Fruit fly (Drosophila melanogaster) whole organism, embryonic: ENCODE results near the gene Arpc1.
A peak's percentile ranks its signal among the peaks of the same experiment; 100 is the strongest.

Source experiments
- Bdp1 ChIP-seq: fragments of 200-800 bp; sonication (Bioruptor generic); optimal IDR thresholded peaks from 3 replicates; lab custom pipeline; 2016; ENCODE audit warnings: missing biosample characterization, missing genetic modification characterization
- CG1024 ChIP-seq: fragments of 200-800 bp; sonication (Bioruptor generic); IDR thresholded peaks from 2 replicates; pipeline ENCODE4 v1.3.6; 2022; ENCODE audit warnings: missing biosample characterization, missing genetic modification characterization
- CG12744 ChIP-seq: fragments of 200-800 bp; sonication (Bioruptor generic); optimal IDR thresholded peaks from 2 replicates; lab custom pipeline; 2016; ENCODE audit warnings: missing biosample characterization, missing genetic modification characterization
- CG12942 ChIP-seq: fragments of 200-800 bp; sonication (Bioruptor generic); optimal IDR thresholded peaks from 3 replicates; lab custom pipeline; 2016; ENCODE audit warnings: missing biosample characterization, missing genetic modification characterization
- CG13424 ChIP-seq: fragments of 200-800 bp; sonication (Bioruptor generic); optimal IDR thresholded peaks from 2 replicates; lab custom pipeline; 2019; ENCODE audit warnings: missing biosample characterization, mild to moderate bottlenecking, missing genetic modification characterization, moderate library complexity
- CG15269 ChIP-seq: fragments of 200-800 bp; sonication (Bioruptor generic); optimal IDR thresholded peaks from 2 replicates; lab custom pipeline; 2018; ENCODE audit warnings: missing biosample characterization, mild to moderate bottlenecking, missing genetic modification characterization, moderate library complexity
- CG17802 ChIP-seq: fragments of 200-800 bp; sonication (Bioruptor generic); optimal IDR thresholded peaks from 2 replicates; lab custom pipeline; 2018; ENCODE audit warnings: missing biosample characterization, mild to moderate bottlenecking, missing genetic modification characterization, moderate library complexity
- CG2678 ChIP-seq: fragments of 200-800 bp; sonication (Bioruptor generic); optimal IDR thresholded peaks from 3 replicates; lab custom pipeline; 2019; ENCODE audit warnings: missing biosample characterization, mild to moderate bottlenecking, missing genetic modification characterization, moderate library complexity
- CG32532 ChIP-seq: fragments of 200-800 bp; sonication (Bioruptor generic); IDR thresholded peaks from 2 replicates; pipeline ENCODE4 v1.3.6; 2022; ENCODE audit warnings: missing biosample characterization, missing genetic modification characterization
- CG32772 ChIP-seq: fragments of 200-800 bp; sonication (Bioruptor generic); IDR thresholded peaks from 2 replicates; pipeline ENCODE4 v1.3.6; 2022; ENCODE audit warnings: missing biosample characterization, missing genetic modification characterization
- CG4854 ChIP-seq: fragments of 200-800 bp; sonication (Bioruptor generic); optimal IDR thresholded peaks from 2 replicates; lab custom pipeline; 2016; ENCODE audit warnings: missing biosample characterization, missing genetic modification characterization, inconsistent platforms
- CG6175 ChIP-seq: fragments of 200-800 bp; sonication (Bioruptor generic); IDR thresholded peaks from 3 replicates; pipeline ENCODE4 v1.3.6; 2022; ENCODE audit warnings: missing biosample characterization, missing genetic modification characterization
- CG7839 ChIP-seq: fragments of 200-800 bp; sonication (Bioruptor generic); optimal IDR thresholded peaks from 3 replicates; lab custom pipeline; 2018; ENCODE audit warnings: missing biosample characterization, mild to moderate bottlenecking, missing genetic modification characterization, moderate library complexity
- CG8359 ChIP-seq: fragments of 200-800 bp; sonication (Bioruptor generic); optimal IDR thresholded peaks from 2 replicates; lab custom pipeline; 2017; ENCODE audit warnings: missing biosample characterization, mild to moderate bottlenecking, missing genetic modification characterization, borderline replicate concordance
- CG9932 ChIP-seq: fragments of 200-800 bp; sonication (Bioruptor generic); IDR thresholded peaks from 2 replicates; pipeline ENCODE4 v1.3.6; 2022; ENCODE audit warnings: missing biosample characterization, missing genetic modification characterization
- Chrac-16 ChIP-seq: fragments of 200-800 bp; sonication (Bioruptor generic); optimal IDR thresholded peaks from 3 replicates; lab custom pipeline; 2016; ENCODE audit warnings: missing biosample characterization, missing genetic modification characterization
- D ChIP-seq, 2 experiments: fragments of 200-800 bp in 1 of 2; fragments of >200 bp in 1 of 2; sonication (Bioruptor generic) in 1 of 2; optimal IDR thresholded peaks; 2 replicates in 1 of 2; 3 replicates in 1 of 2; lab custom pipeline; 2017; ENCODE audit warnings: mild to moderate bottlenecking in 1 of 2, missing biosample characterization in 1 of 2, missing genetic modification characterization in 1 of 2, missing genetic modification reagents in 1 of 2
- D19B ChIP-seq: fragments of 200-800 bp; sonication (Bioruptor generic); optimal IDR thresholded peaks from 2 replicates; lab custom pipeline; 2017; ENCODE audit warnings: missing biosample characterization, mild to moderate bottlenecking, missing genetic modification characterization
- Deaf1 ChIP-seq: fragments of 200-800 bp; optimal IDR thresholded peaks from 3 replicates; lab custom pipeline; 2019; ENCODE audit warnings: missing biosample characterization, mild to moderate bottlenecking, missing genetic modification characterization, moderate library complexity
- Doc2 ChIP-seq: fragments of 200-800 bp; sonication (Bioruptor generic); IDR thresholded peaks from 2 replicates; pipeline ENCODE4 v1.3.6; 2022; ENCODE audit warnings: missing biosample characterization, missing genetic modification characterization
- E2f2 ChIP-seq: fragments of 200-800 bp; sonication (Bioruptor generic); IDR thresholded peaks from 2 replicates; pipeline ENCODE4 v1.3.6; 2022; ENCODE audit warnings: missing biosample characterization, missing genetic modification characterization
- HLHmδ ChIP-seq: fragments of 200-800 bp; sonication (Bioruptor generic); optimal IDR thresholded peaks from 2 replicates; lab custom pipeline; 2018; ENCODE audit warnings: missing biosample characterization, mild to moderate bottlenecking, missing genetic modification characterization, moderate library complexity
- Hey ChIP-seq: fragments of 200-800 bp; sonication (Bioruptor generic); optimal IDR thresholded peaks from 3 replicates; lab custom pipeline; 2018; ENCODE audit warnings: missing biosample characterization, mild to moderate bottlenecking, missing genetic modification characterization
- Med ChIP-seq: fragments of 200-800 bp; sonication (Bioruptor generic); peaks from one replicate; lab custom pipeline; 2016; ENCODE audit warnings: missing biosample characterization, missing genetic modification characterization, mild to moderate bottlenecking, inconsistent platforms, moderate library complexity
- Xbp1 ChIP-seq: fragments of 200-800 bp; sonication (Bioruptor generic); optimal IDR thresholded peaks from 3 replicates; lab custom pipeline; 2016; ENCODE audit warnings: missing biosample characterization, mild to moderate bottlenecking, missing genetic modification characterization
- ac ChIP-seq: fragments of 200-800 bp; sonication (Bioruptor generic); optimal IDR thresholded peaks from 3 replicates; lab custom pipeline; 2017; ENCODE audit warnings: missing biosample characterization, mild to moderate bottlenecking, missing genetic modification characterization
- ara ChIP-seq: fragments of 200-800 bp; sonication (Bioruptor generic); IDR thresholded peaks from 2 replicates; pipeline ENCODE4 v1.3.6; 2022; ENCODE audit warnings: missing biosample characterization, missing genetic modification characterization
- bowl ChIP-seq: fragments of 200-800 bp; sonication (Bioruptor generic); IDR thresholded peaks from 2 replicates; pipeline ENCODE4 v1.3.6; 2022; ENCODE audit warnings: missing biosample characterization, missing genetic modification characterization
- cad ChIP-seq: fragments of >200 bp; optimal IDR thresholded peaks from 2 replicates; lab custom pipeline; 2017; ENCODE audit warnings: missing biosample characterization, missing genetic modification characterization
- cg ChIP-seq: fragments of 200-800 bp; sonication (Bioruptor generic); optimal IDR thresholded peaks from 3 replicates; lab custom pipeline; 2019; ENCODE audit warnings: missing biosample characterization, mild to moderate bottlenecking, missing genetic modification characterization, moderate library complexity
- da ChIP-seq: fragments of 200-800 bp; sonication (Bioruptor generic); optimal IDR thresholded peaks from 2 replicates; lab custom pipeline; 2016; ENCODE audit warnings: missing biosample characterization, missing genetic modification characterization
- dan ChIP-seq: fragments of 200-800 bp; sonication (Bioruptor generic); IDR thresholded peaks from 2 replicates; pipeline ENCODE4 v1.3.6; 2022; ENCODE audit warnings: missing biosample characterization, missing genetic modification characterization
- esg ChIP-seq: fragments of 200-800 bp; sonication (Bioruptor generic); conservative IDR thresholded peaks from 2 replicates; pipeline ENCODE4 v1.3.6; 2022; ENCODE audit warnings: missing biosample characterization, missing genetic modification characterization
- exex ChIP-seq: fragments of 200-800 bp; sonication (Bioruptor generic); optimal IDR thresholded peaks from 4 replicates; lab custom pipeline; 2018; ENCODE audit warnings: missing biosample characterization, mild to moderate bottlenecking, missing genetic modification characterization, moderate library complexity
- grau ChIP-seq: fragments of 200-800 bp; optimal IDR thresholded peaks from 3 replicates; lab custom pipeline; 2019; ENCODE audit warnings: missing biosample characterization, mild to moderate bottlenecking, missing genetic modification characterization, moderate library complexity
- gro ChIP-seq: fragments of 200-800 bp; sonication (Bioruptor generic); optimal IDR thresholded peaks from 2 replicates; lab custom pipeline; 2016; ENCODE audit warnings: missing biosample characterization, missing genetic modification characterization
- ken ChIP-seq: fragments of 200-800 bp; sonication (Bioruptor generic); IDR thresholded peaks from 3 replicates; pipeline ENCODE4 v1.3.6; 2022; ENCODE audit warnings: missing biosample characterization, missing genetic modification characterization
- knrl ChIP-seq: fragments of 200-800 bp; sonication (Bioruptor generic); IDR thresholded peaks from 3 replicates; pipeline ENCODE4 v1.3.6; 2022; ENCODE audit warnings: missing biosample characterization, missing genetic modification characterization; ENCODE audit not compliant: partially characterized antibody
- mam ChIP-seq: fragments of 200-800 bp; sonication (Bioruptor generic); optimal IDR thresholded peaks from 3 replicates; lab custom pipeline; 2016; ENCODE audit warnings: missing biosample characterization, missing genetic modification characterization
- sens-2 ChIP-seq: fragments of 200-800 bp; sonication (Bioruptor generic); IDR thresholded peaks from 2 replicates; pipeline ENCODE4 v1.3.6; 2022; ENCODE audit warnings: missing biosample characterization, missing genetic modification characterization
- sisA ChIP-seq: fragments of 200-800 bp; sonication (Bioruptor generic); IDR thresholded peaks from 2 replicates; pipeline ENCODE4 v1.3.6; 2022; ENCODE audit warnings: missing biosample characterization, missing genetic modification characterization
- slbo ChIP-seq: fragments of 200-800 bp; sonication (Bioruptor generic); IDR thresholded peaks from 2 replicates; pipeline ENCODE4 v1.3.6; 2022; ENCODE audit warnings: missing biosample characterization, missing genetic modification characterization
- stwl ChIP-seq: fragments of 200-800 bp; sonication (Bioruptor generic); optimal IDR thresholded peaks from 3 replicates; lab custom pipeline; 2018; ENCODE audit warnings: missing biosample characterization, mild to moderate bottlenecking, missing genetic modification characterization, moderate library complexity
- toy ChIP-seq: fragments of 200-800 bp; sonication (Bioruptor generic); IDR thresholded peaks from 2 replicates; pipeline ENCODE4 v1.3.6; 2022; ENCODE audit warnings: missing biosample characterization, missing genetic modification characterization
- unpg ChIP-seq: fragments of 200-800 bp; sonication (Bioruptor generic); optimal IDR thresholded peaks from 3 replicates; lab custom pipeline; 2018; ENCODE audit warnings: missing biosample characterization, mild to moderate bottlenecking, missing genetic modification characterization, moderate library complexity
- wek ChIP-seq: fragments of 200-800 bp; sonication (Bioruptor generic); optimal IDR thresholded peaks from 3 replicates; lab custom pipeline; 2018; ENCODE audit warnings: missing biosample characterization, mild to moderate bottlenecking, missing genetic modification characterization, moderate library complexity
- z ChIP-seq: fragments of 200-800 bp; sonication (Bioruptor generic); IDR thresholded peaks from 3 replicates; pipeline ENCODE4 v1.3.6; 2022; ENCODE audit warnings: missing biosample characterization, missing genetic modification characterization
- zfh1 ChIP-seq: fragments of 200-800 bp; sonication (Bioruptor generic); IDR thresholded peaks from 3 replicates; pipeline ENCODE4 v1.3.6; 2022; ENCODE audit warnings: missing biosample characterization, missing genetic modification characterization

Arpc1 gene

DNA sequence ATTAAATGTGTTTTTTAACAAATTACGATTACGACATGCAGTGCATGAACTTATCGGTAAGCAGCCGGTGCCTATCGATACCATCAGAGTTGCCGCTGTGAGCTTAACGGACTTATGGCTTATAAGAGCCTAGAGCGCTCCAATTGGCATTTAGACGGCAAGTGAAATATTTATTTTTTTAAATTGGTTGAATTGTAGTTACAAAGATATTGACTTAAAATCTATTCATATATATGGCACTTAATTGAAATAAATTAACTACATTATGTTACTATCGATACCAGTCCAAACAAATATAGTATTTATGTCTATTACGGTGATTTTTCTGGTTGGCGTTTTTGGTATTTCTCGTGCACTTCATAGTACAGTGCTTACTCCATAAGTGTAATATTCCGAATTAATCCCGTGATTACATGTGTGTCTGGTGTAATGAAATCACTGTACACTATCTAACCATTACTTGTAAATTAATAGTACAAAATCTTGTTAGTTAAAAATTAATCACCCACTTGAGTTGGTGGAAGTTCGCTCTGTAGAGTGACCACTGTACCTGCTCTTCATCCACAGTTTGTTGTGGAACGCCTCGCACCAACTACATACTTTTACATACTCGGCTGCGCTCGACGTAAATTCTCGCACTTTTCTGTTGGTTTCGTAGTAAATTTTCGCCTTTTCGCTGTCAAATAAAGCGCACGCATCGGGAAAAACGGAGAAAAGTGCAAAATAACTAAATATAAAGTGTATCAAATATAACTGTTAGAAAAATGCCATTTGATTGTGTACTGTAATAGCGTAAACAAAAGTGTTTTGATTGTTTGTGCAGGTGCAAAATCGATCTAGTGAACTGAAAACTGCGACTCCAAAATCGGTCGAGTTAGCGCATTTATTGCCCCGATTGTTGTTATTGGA is 5.7 kb upstream of the Arpc1 start, which contains the start of the genes mRpS23 and CenG1A (continued):
- TF ChIP-seq dan (GFP tag; lab: Robert Waterston, UW), result peak; percentile 99
- TF ChIP-seq Hey (tag; lab: Kevin White, UChicago), result peak; percentile 99
- TF ChIP-seq unpg, result peak; percentile 100
- peak; percentile 99 for TF ChIP-seq CG1024 (GFP tag; lab: Robert Waterston, UW)
- TF ChIP-seq CG13424, result peak; percentile 100
- peak; percentile 100 for TF ChIP-seq esg (GFP tag; lab: Robert Waterston, UW)
- TF ChIP-seq Deaf1, result peak; percentile 91
- peak; percentile 96 for TF ChIP-seq Bdp1 (GFP tag; lab: Kevin White, UChicago)
- TF ChIP-seq cg (GFP tag; lab: Kevin White, UChicago), result peak; percentile 14
- TF ChIP-seq sisA (GFP tag; lab: Robert Waterston, UW), result peak; percentile 100
- TF ChIP-seq da (GFP tag; lab: Kevin White, UChicago), result peak; percentile 99
- peak; percentile 100 for TF ChIP-seq CG32532
- TF ChIP-seq HLHmδ, result peak; percentile 86
- TF ChIP-seq CG6175 (GFP tag; lab: Robert Waterston, UW), result peak; percentile 100
- TF ChIP-seq CG4854 (GFP tag; lab: Kevin White, UChicago), result peak; percentile 100
- TF ChIP-seq, all 482 proteins: peak for 465

DNA sequence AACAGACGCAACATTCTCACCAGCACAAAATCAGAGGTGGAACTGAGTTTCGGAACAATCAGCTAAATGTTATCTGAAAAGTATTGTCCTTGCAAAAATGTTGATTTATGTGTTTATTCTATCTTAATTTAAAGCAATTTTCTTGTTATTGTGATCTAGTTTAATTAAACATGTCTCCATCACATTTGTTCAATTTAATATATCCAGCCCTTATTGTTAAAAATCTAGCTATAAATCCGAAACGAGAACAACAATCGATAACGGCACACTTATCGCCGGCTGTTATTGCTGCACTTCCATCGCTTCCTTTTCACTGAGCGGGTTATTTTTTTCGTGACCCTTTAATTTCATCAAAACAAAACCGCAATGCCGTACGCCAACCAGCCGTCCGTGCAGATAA is 3.5 kb upstream of the Arpc1 start, which contains the start of the genes GatC, PolG2 and Polr2C:
Gene GatC, minus strand, starts transcription at position 48 of the 400 bp plus-strand sequence.
Gene PolG2, minus strand, starts transcription at position 48 of the 400 bp plus-strand sequence.
Gene Polr2C, plus strand, starts transcription at position 280 of the 400 bp plus-strand sequence.
- TF ChIP-seq exex (tag; lab: Kevin White, UChicago) (no peak), z (GFP tag; lab: Robert Waterston, UW) (no peak), Xbp1 (GFP tag; lab: Kevin White, UChicago) (peak; percentile 31), CG17802 (tag; lab: Kevin White, UChicago) (peak; percentile 37), Chrac-16 (GFP tag; lab: Kevin White, UChicago) (no peak), CG15269 (tag; lab: Kevin White, UChicago) (no peak), CG32772 (no peak), zfh1 (GFP tag; lab: Robert Waterston, UW) (peak; percentile 52; the same call in 1 of the 3 replicates), CG9932 (GFP tag; lab: Robert Waterston, UW) (peak; percentile 78), CG2678 (tag; lab: Kevin White, UChicago) (no peak), CG7839 (tag; lab: Kevin White, UChicago) (no peak), bowl (GFP tag; lab: Robert Waterston, UW) (0 out of 2 replicates have a peak, but pooled peaks have one; percentile 4), slbo (GFP tag; lab: Robert Waterston, UW) (peak; percentile 76), sens-2 (no peak), toy (no peak), knrl (peak; percentile 81), Med (peak; percentile 81), CG12942 (peak; percentile 11), grau (tag; lab: Kevin White, UChicago) (peak; percentile 65), ken (GFP tag; lab: Robert Waterston, UW) (peak; percentile 47; the same call in 1 of the 3 replicates), cad (GFP tag; lab: Kevin White, UChicago) (no peak), CG8359 (GFP tag; lab: Kevin White, UChicago) (no peak), wek (GFP tag; lab: Kevin White, UChicago) (no peak), ac (no peak), D19B (GFP tag; lab: Kevin White, UChicago) (no peak), gro (GFP tag; lab: Kevin White, UChicago) (peak; percentile 13), stwl (peak; percentile 68), D (optimal IDR thresholded peaks at IDR 0.05; lab: Kevin White, UChicago) (no peak), D (GFP tag; optimal IDR thresholded peaks at IDR 0.05; lab: Kevin White, UChicago) (no peak), mam (GFP tag; lab: Kevin White, UChicago) (peak; percentile 63), CG12744 (GFP tag; lab: Kevin White, UChicago) (no peak), ara (GFP tag; lab: Robert Waterston, UW) (no peak), Doc2 (GFP tag; lab: Robert Waterston, UW) (no peak), E2f2 (GFP tag; lab: Robert Waterston, UW) (peak; percentile 74)
